Worm (Caenorhabditis elegans): ENCODE results near the gene C34D4.2.

DNA sequence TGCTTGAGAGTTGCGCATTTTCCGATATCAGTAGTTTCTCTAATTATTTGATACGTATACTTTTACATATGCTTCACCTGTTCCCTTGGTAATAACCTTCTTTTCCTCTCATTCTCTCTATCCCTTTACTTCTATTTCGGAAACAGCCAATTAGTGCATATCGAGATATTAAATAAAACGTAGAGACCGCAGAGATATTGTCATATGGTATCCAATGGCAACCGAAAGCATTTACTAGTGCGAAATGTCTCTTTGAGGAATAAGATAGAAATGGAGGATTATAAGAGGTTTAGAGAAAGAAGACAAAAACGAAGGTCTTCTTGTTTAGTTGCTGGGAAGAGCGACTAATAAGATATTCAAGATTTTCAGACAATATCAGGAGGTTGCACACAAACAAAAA lies 1.9 kb downstream of the C34D4.2 start, which contains the start of gene maph-9:
- TF ChIP-seq him-1 (tag; optimal IDR thresholded peaks at IDR 0.05) (no peak), dao-5 (tag; optimal IDR thresholded peaks at IDR 0.05) (no peak)

Measured in whole organism, L4/young adult.